Worm (Caenorhabditis elegans): ENCODE data around the gene thoc-7.

thoc-7 gene

ce11 chrIV:13882573-13882972, at the start of gene thoc-7:
Gene thoc-7, plus strand, starts transcription at chrIV:13882734.
- TF ChIP-seq hlh-6 (tag; optimal IDR thresholded peaks at IDR 0.05), result no peak
- no peak for TF ChIP-seq unc-3 (GFP tag; conservative IDR thresholded peaks at IDR 0.05)
- TF ChIP-seq unc-3 (tag; optimal IDR thresholded peaks at IDR 0.05), result no peak
- TF ChIP-seq ceh-19 (GFP tag; optimal IDR thresholded peaks at IDR 0.05), result no peak

- TF ChIP-seq hlh-13 (GFP tag; optimal IDR thresholded peaks at IDR 0.05) (no peak), C08G9.2 (tag; optimal IDR thresholded peaks at IDR 0.05) (no peak), lim-6 (tag; optimal IDR thresholded peaks at IDR 0.05) (no peak), unc-3 (GFP tag; conservative IDR thresholded peaks at IDR 0.05) (no peak), unc-3 (tag; optimal IDR thresholded peaks at IDR 0.05) (no peak), elt-2 (tag; optimal IDR thresholded peaks at IDR 0.05) (no peak), dve-1 (tag; optimal IDR thresholded peaks at IDR 0.05) (no peak), ceh-19 (GFP tag; optimal IDR thresholded peaks at IDR 0.05) (no peak), ttx-3 (tag; optimal IDR thresholded peaks at IDR 0.05) (no peak)
Measured at ce11 chrIV:13834394-13835129, 48.0 kb upstream of the thoc-7 start.

ce11 chrIV:13836290-13836689, 46.2 kb upstream of the thoc-7 start, which contains the start of gene H08M01.1:
Gene H08M01.1, minus strand, starts transcription at chrIV:13836390.
- TF ChIP-seq tbx-2 (tag; optimal IDR thresholded peaks at IDR 0.05) (no peak), npax-4 (tag; optimal IDR thresholded peaks at IDR 0.05) (no peak), F13H6.1 (tag; optimal IDR thresholded peaks at IDR 0.05) (no peak), hlh-13 (GFP tag; optimal IDR thresholded peaks at IDR 0.05) (no peak), rnt-1 (tag; optimal IDR thresholded peaks at IDR 0.05) (no peak), gmeb-2 (tag; optimal IDR thresholded peaks at IDR 0.05) (no peak), ama-1 (optimal IDR thresholded peaks at IDR 0.05) (no peak), lin-11 (tag; optimal IDR thresholded peaks at IDR 0.05) (no peak), dve-1 (tag; optimal IDR thresholded peaks at IDR 0.05) (no peak), ets-4 (tag; optimal IDR thresholded peaks at IDR 0.05) (no peak), fax-1 (tag; optimal IDR thresholded peaks at IDR 0.05) (no peak), ceh-19 (GFP tag; optimal IDR thresholded peaks at IDR 0.05) (no peak), hlh-30 (tag; optimal IDR thresholded peaks at IDR 0.05; ENCODE audit: insufficient read depth) (no peak), eyg-1 (tag; optimal IDR thresholded peaks at IDR 0.05) (no peak), K09A11.1 (tag; optimal IDR thresholded peaks at IDR 0.05; ENCODE audit: insufficient read depth) (no peak), hlh-6 (tag; optimal IDR thresholded peaks at IDR 0.05) (no peak), hlh-8 (tag; optimal IDR thresholded peaks at IDR 0.05) (no peak), K02D7.2 (tag; optimal IDR thresholded peaks at IDR 0.05) (no peak), pax-1 (tag; optimal IDR thresholded peaks at IDR 0.05) (no peak)

- no peak for TF ChIP-seq unc-86 (tag; optimal IDR thresholded peaks at IDR 0.05)
- TF ChIP-seq K02D7.2 (tag; optimal IDR thresholded peaks at IDR 0.05), result no peak
- no peak for TF ChIP-seq zip-5 (tag; optimal IDR thresholded peaks at IDR 0.05)
- no peak for TF ChIP-seq elt-2 (tag; optimal IDR thresholded peaks at IDR 0.05)
- no peak for TF ChIP-seq fkh-10 (GFP tag; optimal IDR thresholded peaks at IDR 0.05)
- no peak for TF ChIP-seq ref-2 (tag; optimal IDR thresholded peaks at IDR 0.05)
- TF ChIP-seq ceh-2 (tag; optimal IDR thresholded peaks at IDR 0.05), result no peak
- no peak for TF ChIP-seq madf-2 (tag; optimal IDR thresholded peaks at IDR 0.05)
- TF ChIP-seq mec-3 (tag; optimal IDR thresholded peaks at IDR 0.05; ENCODE audit: borderline replicate concordance), result no peak
- no peak for TF ChIP-seq ama-1 (optimal IDR thresholded peaks at IDR 0.05)
- TF ChIP-seq dmd-4 (tag; optimal IDR thresholded peaks at IDR 0.05; ENCODE audit: borderline replicate concordance), result no peak
- no peak for TF ChIP-seq pat-9 (tag; optimal IDR thresholded peaks at IDR 0.05)
- no peak for TF ChIP-seq hlh-13 (GFP tag; optimal IDR thresholded peaks at IDR 0.05)
- no peak for TF ChIP-seq ceh-18 (tag; optimal IDR thresholded peaks at IDR 0.05)
- no peak for TF ChIP-seq tbx-7 (tag; optimal IDR thresholded peaks at IDR 0.05)
- no peak for TF ChIP-seq che-1 (tag; optimal IDR thresholded peaks at IDR 0.05)
Measured at ce11 chrIV:13838296-13838695, 44.2 kb upstream of the thoc-7 start.

Measured in whole organism, late embryonic.